Worm (Caenorhabditis elegans): ENCODE data around the gene C04G6.4.

DNA sequence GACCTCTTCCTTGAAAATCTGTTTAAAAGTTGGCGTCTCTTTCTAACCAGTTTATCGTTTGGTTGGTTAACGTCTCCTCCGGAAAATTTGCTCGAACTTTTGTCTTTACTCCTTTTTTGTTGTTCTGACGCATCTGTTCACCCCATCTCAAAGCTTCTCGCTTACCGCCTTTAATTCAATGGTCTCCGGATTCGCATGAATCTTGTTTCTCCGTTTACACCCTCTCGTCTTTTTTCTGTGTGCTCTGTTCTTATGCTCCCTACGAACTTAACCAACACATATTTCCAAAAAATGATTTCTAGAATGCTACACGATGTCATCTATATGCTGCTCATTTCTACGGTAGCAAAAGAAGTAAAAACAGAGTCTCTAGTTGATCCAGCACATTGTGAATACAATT lies 46.8 kb upstream of the C04G6.4 start, which contains the start of gene lgc-56:
- TF ChIP-seq pha-4 (tag; optimal IDR thresholded peaks at IDR 0.05) (no peak), nhr-12 (tag; optimal IDR thresholded peaks at IDR 0.05) (no peak), unc-39 (tag; optimal IDR thresholded peaks at IDR 0.05) (no peak), lsy-2 (tag; optimal IDR thresholded peaks at IDR 0.05) (no peak), unc-62 (GFP tag; optimal IDR thresholded peaks at IDR 0.05) (no peak), elt-3 (tag; optimal IDR thresholded peaks at IDR 0.05) (no peak), blmp-1 (tag; optimal IDR thresholded peaks at IDR 0.05) (no peak), ztf-11 (tag; optimal IDR thresholded peaks at IDR 0.05) (no peak), snpc-4 (tag; optimal IDR thresholded peaks at IDR 0.05) (no peak), elt-1 (tag; optimal IDR thresholded peaks at IDR 0.05; ENCODE audit: borderline replicate concordance, insufficient read depth) (no peak), M03D4.4 (tag; optimal IDR thresholded peaks at IDR 0.05) (no peak), mep-1 (tag; optimal IDR thresholded peaks at IDR 0.05) (no peak), mab-5 (tag; optimal IDR thresholded peaks at IDR 0.05) (no peak)

Measured in whole organism, mixed stage, embryonic.